Worm (Caenorhabditis elegans): Measurements from ENCODE around the gene cutl-26.

Gene cutl-26

ce11 chrIV:736447-736846, 28.9 kb upstream of the cutl-26 start, which contains the start of gene kvs-5:
Gene kvs-5, plus strand, starts transcription at chrIV:736747.
- no peak for TF ChIP-seq xbp-1 (tag; optimal IDR thresholded peaks at IDR 0.05)
- peak; percentile 41 for TF ChIP-seq nhr-85 (tag)
- TF ChIP-seq unc-98 (GFP tag; IDR thresholded peaks at IDR 0.05), result no peak
- TF ChIP-seq zag-1 (tag; optimal IDR thresholded peaks at IDR 0.05), result no peak
- no peak for TF ChIP-seq fkh-10 (GFP tag; optimal IDR thresholded peaks at IDR 0.05)
- no peak for TF ChIP-seq dpl-1 (GFP tag; optimal IDR thresholded peaks at IDR 0.05)

DNA sequence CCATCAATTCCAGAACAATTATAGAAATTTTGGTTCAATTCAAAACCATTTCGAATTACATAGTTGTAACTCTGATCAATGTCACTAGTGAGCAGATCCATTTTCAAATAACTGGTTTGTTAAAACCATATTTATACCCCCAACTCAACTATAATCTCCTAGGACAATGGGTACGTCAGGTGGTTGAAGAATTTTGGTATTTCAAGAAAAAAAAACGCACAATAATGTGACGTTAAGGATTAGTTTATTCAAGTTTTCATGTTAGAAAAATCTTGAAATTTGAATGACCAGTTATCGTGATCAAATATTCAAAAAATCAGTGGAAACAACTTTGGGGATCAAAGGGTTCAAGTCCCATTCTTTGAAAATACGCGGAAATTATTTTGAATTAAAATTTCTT, 23.4 kb upstream of the cutl-26 start, which contains the start of gene srt-24:
srt-24 (minus strand) TSS at position 101 of the 400 bp plus-strand sequence.
- TF ChIP-seq nhr-28 (tag; optimal IDR thresholded peaks at IDR 0.05) (no peak), ceh-88 (GFP tag; IDR thresholded peaks at IDR 0.05) (no peak), nhr-11 (tag; optimal IDR thresholded peaks at IDR 0.05) (no peak), mef-2 (tag; optimal IDR thresholded peaks at IDR 0.05) (no peak), dsc-1 (tag; optimal IDR thresholded peaks at IDR 0.05) (no peak), ets-5 (GFP tag; IDR thresholded peaks at IDR 0.05) (no peak), unc-98 (GFP tag; IDR thresholded peaks at IDR 0.05) (no peak)

DNA sequence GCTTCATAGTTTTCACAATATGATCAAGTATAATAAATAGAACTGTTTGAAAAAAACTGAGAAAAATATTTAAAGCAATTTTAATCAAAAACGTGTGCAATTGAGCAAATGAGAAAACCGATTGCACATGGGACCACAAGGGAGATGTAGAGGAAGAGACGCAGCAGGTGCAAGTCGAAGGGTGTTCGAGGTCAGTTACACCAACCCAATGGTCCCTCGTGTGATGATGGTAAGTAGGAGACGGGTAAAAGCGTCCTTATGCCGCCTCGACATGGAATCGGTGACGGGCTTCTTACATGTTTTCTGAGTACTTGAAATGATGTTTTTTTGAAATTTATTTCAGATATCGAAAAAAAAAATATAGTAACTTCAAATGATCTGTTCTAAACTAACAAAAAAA, 20.6 kb upstream of the cutl-26 start, which contains the start of gene Y55F3C.9:
Y55F3C.9 (minus strand) TSS at position 101 of the 400 bp plus-strand sequence.
- TF ChIP-seq efl-1 (optimal IDR thresholded peaks at IDR 0.05), result no peak
- peak in 1 of 2 experiments; percentile 24 for TF ChIP-seq efl-1 (GFP tag; optimal IDR thresholded peaks at IDR 0.05 in 1 of 2)
- no peak for TF ChIP-seq egl-13 (tag; optimal IDR thresholded peaks at IDR 0.05)
- TF ChIP-seq nhr-84 (tag; optimal IDR thresholded peaks at IDR 0.05), result no peak
- TF ChIP-seq fkh-8 (tag; optimal IDR thresholded peaks at IDR 0.05), result no peak
- TF ChIP-seq zip-4 (GFP tag; optimal IDR thresholded peaks at IDR 0.05), result no peak
- TF ChIP-seq fkh-10 (GFP tag; optimal IDR thresholded peaks at IDR 0.05), result no peak
- peak; percentile 61 for TF ChIP-seq dsc-1 (tag; optimal IDR thresholded peaks at IDR 0.05)
- no peak for TF ChIP-seq nhr-71 (tag; optimal IDR thresholded peaks at IDR 0.05)
- no peak for TF ChIP-seq dpl-1 (GFP tag; optimal IDR thresholded peaks at IDR 0.05)
- no peak for TF ChIP-seq tlp-1 (tag; optimal IDR thresholded peaks at IDR 0.05)

DNA sequence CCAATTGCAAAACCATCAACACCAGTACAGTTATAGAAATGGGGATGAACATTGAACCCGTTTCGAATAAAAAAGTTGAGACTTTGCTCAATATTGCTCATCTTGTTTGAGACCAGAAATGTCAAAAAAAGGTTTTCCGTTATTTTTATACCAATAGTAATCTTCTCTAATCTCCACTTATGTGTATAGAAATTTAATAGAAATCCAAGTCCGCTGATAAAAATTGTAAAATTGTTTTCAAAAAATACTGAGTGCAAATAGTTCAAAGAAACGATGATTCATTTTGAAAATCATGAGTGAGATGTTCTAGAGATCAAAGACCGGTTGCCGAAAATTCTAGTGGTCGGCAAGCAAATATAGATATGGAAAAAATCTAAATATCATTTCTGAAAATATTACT, 11.8 kb upstream of the cutl-26 start, which contains the start of gene Y55F3C.10:
Y55F3C.10 (minus strand) TSS at position 101 of the 400 bp plus-strand sequence.
- TF ChIP-seq efl-1 (optimal IDR thresholded peaks at IDR 0.05) (no peak), efl-1 (GFP tag; optimal IDR thresholded peaks at IDR 0.05 in 1 of 2) (peak in 1 of 2 experiments; percentile 89), nhr-90 (tag; optimal IDR thresholded peaks at IDR 0.05; ENCODE audit: poor library complexity) (no peak)

DNA sequence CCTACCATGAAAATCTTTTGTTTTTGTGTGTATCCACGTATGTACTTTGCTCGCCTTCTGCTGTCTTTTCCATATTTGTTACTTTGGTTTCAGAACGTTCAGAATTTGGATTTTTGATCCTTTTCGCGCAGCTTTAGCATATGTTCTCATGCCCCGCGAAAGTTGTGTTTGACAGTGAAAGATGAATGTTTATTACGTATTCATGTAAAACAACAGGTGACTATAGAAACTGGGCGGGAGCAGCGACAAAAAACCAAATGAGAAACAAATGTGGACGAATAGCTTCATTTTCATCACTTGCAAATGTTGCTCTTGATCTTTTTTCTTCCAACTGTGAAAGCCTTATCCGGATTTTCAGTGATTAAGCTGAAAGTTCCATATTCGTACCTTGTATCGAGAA, 8.8 kb upstream of the cutl-26 start, which contains the start of gene clec-164:
clec-164 (plus strand) TSS at position 301 of the 400 bp plus-strand sequence.
- no peak for TF ChIP-seq unc-62 (GFP tag; optimal IDR thresholded peaks at IDR 0.05)
- no peak for TF ChIP-seq ztf-4 (tag; optimal IDR thresholded peaks at IDR 0.05)
- no peak for TF ChIP-seq xbp-1 (tag; optimal IDR thresholded peaks at IDR 0.05)
- no peak for TF ChIP-seq grh-1 (GFP tag; IDR thresholded peaks at IDR 0.05)
- TF ChIP-seq alr-1 (tag; optimal IDR thresholded peaks at IDR 0.05; ENCODE audit: borderline replicate concordance), result no peak
- TF ChIP-seq ceh-63 (GFP tag; optimal IDR thresholded peaks at IDR 0.05), result no peak
- TF ChIP-seq nhr-19 (GFP tag; conservative IDR thresholded peaks at IDR 0.05), result no peak

DNA sequence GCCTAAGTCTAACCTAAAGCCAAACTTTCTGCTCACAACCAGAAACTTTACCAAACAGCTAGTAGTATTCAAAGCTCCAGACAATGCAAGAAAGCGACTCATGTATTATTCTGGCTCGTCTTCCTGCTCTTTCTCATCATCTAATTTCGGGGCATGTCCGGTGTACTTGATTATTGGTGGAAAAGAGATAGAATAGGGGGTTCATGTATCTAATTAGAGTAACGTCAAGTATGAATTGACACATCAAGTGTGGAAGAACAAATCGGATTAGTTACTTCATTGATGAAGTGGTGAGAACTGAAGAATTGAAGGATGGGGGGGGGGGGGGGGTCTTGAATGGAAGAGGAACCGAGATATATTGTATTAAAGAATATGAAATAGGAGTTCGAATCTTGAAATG, 7.9 kb upstream of the cutl-26 start:
- TF ChIP-seq elt-2 (tag; optimal IDR thresholded peaks at IDR 0.05) (no peak), dsc-1 (tag; optimal IDR thresholded peaks at IDR 0.05) (no peak), lin-13 (GFP tag; optimal IDR thresholded peaks at IDR 0.05) (no peak)

ce11 chrIV:698304-698703, 9.2 kb downstream of the cutl-26 start, which contains the start of gene Y55F3C.17:
Gene Y55F3C.17, minus strand, starts transcription at chrIV:698404.
- TF ChIP-seq elt-3 (tag; optimal IDR thresholded peaks at IDR 0.05), result no peak
- no peak for TF ChIP-seq zag-1 (tag; optimal IDR thresholded peaks at IDR 0.05)
- no peak for TF ChIP-seq ztf-11 (tag; optimal IDR thresholded peaks at IDR 0.05)
- TF ChIP-seq efl-1 (optimal IDR thresholded peaks at IDR 0.05), result no peak
- no peak for TF ChIP-seq efl-1 (GFP tag; optimal IDR thresholded peaks at IDR 0.05 in 1 of 2)
- no peak for TF ChIP-seq lin-15B (tag; optimal IDR thresholded peaks at IDR 0.05)
- no peak for TF ChIP-seq egl-13 (tag; optimal IDR thresholded peaks at IDR 0.05)
- TF ChIP-seq grh-1 (GFP tag; IDR thresholded peaks at IDR 0.05), result no peak

Measured in whole organism, L1 larva.